Worm (Caenorhabditis elegans): ENCODE data around the gene F21C10.4.

DNA sequence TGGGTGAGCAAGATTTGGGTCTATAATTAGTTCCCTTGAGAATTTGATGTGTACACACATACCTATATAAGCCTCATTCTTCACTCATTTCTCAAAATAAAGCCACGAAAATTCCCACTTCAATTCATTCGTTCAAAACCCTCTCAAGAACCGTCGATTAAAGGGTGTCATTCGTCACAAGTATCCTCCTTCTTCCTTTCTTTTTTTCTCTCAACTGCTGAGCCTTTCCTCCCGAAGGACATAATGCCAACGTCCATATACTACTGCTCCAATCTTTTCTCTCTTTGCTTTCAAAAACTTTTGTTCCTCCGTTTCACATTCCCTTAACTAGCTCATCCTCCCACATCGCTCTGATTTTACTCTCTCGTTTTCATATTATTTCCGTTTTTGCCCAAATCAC is 34.2 kb upstream of the F21C10.4 start, which contains the start of gene T27E4.1:
- TF ChIP-seq ama-1 (optimal IDR thresholded peaks at IDR 0.05): no peak
- TF ChIP-seq lin-39 (tag; optimal IDR thresholded peaks at IDR 0.05): no peak
- TF ChIP-seq ceh-82 (tag; optimal IDR thresholded peaks at IDR 0.05): no peak
- no peak for TF ChIP-seq lin-13 (GFP tag; optimal IDR thresholded peaks at IDR 0.05)
- no peak for TF ChIP-seq egl-27 (tag; optimal IDR thresholded peaks at IDR 0.05)
- TF ChIP-seq nhr-11 (tag; optimal IDR thresholded peaks at IDR 0.05): no peak
